Fruit fly (Drosophila melanogaster) whole organism, embryonic: Measurements from ENCODE around the gene pyd.

Experiments
- Blimp-1 ChIP-seq: fragments of 200-800 bp; sonication (Bioruptor generic); optimal IDR thresholded peaks from 3 replicates; lab custom pipeline; 2018; ENCODE audit warnings: missing biosample characterization, missing genetic modification characterization, mild to moderate bottlenecking, moderate library complexity, missing genetic modification reagents
- BtbVII ChIP-seq: fragments of 200-800 bp; sonication (Bioruptor generic); optimal IDR thresholded peaks from 3 replicates; lab custom pipeline; 2017; ENCODE audit warnings: missing biosample characterization, mild to moderate bottlenecking, missing genetic modification characterization
- CG10274 ChIP-seq: fragments of 200-800 bp; sonication (Bioruptor generic); optimal IDR thresholded peaks from 3 replicates; lab custom pipeline; 2017; ENCODE audit warnings: missing biosample characterization, mild to moderate bottlenecking, missing genetic modification characterization
- CG12769 ChIP-seq: fragments of 200-800 bp; sonication (Bioruptor generic); optimal IDR thresholded peaks from 2 replicates; lab custom pipeline; 2019; ENCODE audit warnings: missing biosample characterization, mild to moderate bottlenecking, missing genetic modification characterization, moderate library complexity
- CG12942 ChIP-seq: fragments of 200-800 bp; sonication (Bioruptor generic); optimal IDR thresholded peaks from 3 replicates; lab custom pipeline; 2016; ENCODE audit warnings: missing biosample characterization, missing genetic modification characterization
- CG15269 ChIP-seq: fragments of 200-800 bp; sonication (Bioruptor generic); optimal IDR thresholded peaks from 2 replicates; lab custom pipeline; 2018; ENCODE audit warnings: missing biosample characterization, mild to moderate bottlenecking, missing genetic modification characterization, moderate library complexity
- CG16813 ChIP-seq: fragments of 200-800 bp; sonication (Bioruptor generic); IDR thresholded peaks from 3 replicates; pipeline ENCODE4 v1.3.6; 2022; ENCODE audit warnings: missing biosample characterization, missing genetic modification characterization; ENCODE audit not compliant: partially characterized antibody
- CG1832 ChIP-seq: fragments of 200-800 bp; sonication (Bioruptor generic); optimal IDR thresholded peaks from 2 replicates; lab custom pipeline; 2017; ENCODE audit warnings: missing biosample characterization, mild to moderate bottlenecking, missing genetic modification characterization, inconsistent platforms
- CG18476 ChIP-seq: fragments of 200-800 bp; sonication (Bioruptor generic); optimal IDR thresholded peaks from 2 replicates; lab custom pipeline; 2016; ENCODE audit warnings: missing biosample characterization, mild to moderate bottlenecking, missing genetic modification characterization
- CG2712 ChIP-seq: fragments of 200-800 bp; optimal IDR thresholded peaks from 3 replicates; lab custom pipeline; 2019; ENCODE audit warnings: missing biosample characterization, mild to moderate bottlenecking, missing genetic modification characterization, moderate library complexity
- CG33557 ChIP-seq: fragments of 200-800 bp; sonication (Bioruptor generic); optimal IDR thresholded peaks from 2 replicates; lab custom pipeline; 2019; ENCODE audit warnings: missing biosample characterization, mild to moderate bottlenecking, missing genetic modification characterization, moderate library complexity
- CG34422 ChIP-seq: fragments of 200-800 bp; sonication (Bioruptor generic); IDR thresholded peaks from 3 replicates; pipeline ENCODE4 v1.3.6; 2022; ENCODE audit warnings: missing biosample characterization, missing genetic modification characterization
- CG4282 ChIP-seq: fragments of 200-800 bp; sonication (Bioruptor generic); optimal IDR thresholded peaks from 2 replicates; lab custom pipeline; 2016; ENCODE audit warnings: missing biosample characterization, missing genetic modification characterization
- CG5953 ChIP-seq: fragments of 200-800 bp; sonication (Bioruptor generic); IDR thresholded peaks from 2 replicates; pipeline ENCODE4 v1.3.6; 2022; ENCODE audit warnings: missing biosample characterization, missing genetic modification characterization
- CG8281 ChIP-seq: fragments of 200-800 bp; sonication (Bioruptor generic); optimal IDR thresholded peaks from 2 replicates; lab custom pipeline; 2018; ENCODE audit warnings: missing biosample characterization, mild to moderate bottlenecking, missing genetic modification characterization, moderate library complexity
- CG8944 ChIP-seq: fragments of 200-800 bp; sonication (Bioruptor generic); optimal IDR thresholded peaks from 3 replicates; lab custom pipeline; 2016; ENCODE audit warnings: missing biosample characterization, missing genetic modification characterization
- D ChIP-seq, 2 experiments: fragments of 200-800 bp in 1 of 2; fragments of >200 bp in 1 of 2; sonication (Bioruptor generic) in 1 of 2; optimal IDR thresholded peaks; 2 replicates in 1 of 2; 3 replicates in 1 of 2; lab custom pipeline; 2017; ENCODE audit warnings: mild to moderate bottlenecking in 1 of 2, missing biosample characterization in 1 of 2, missing genetic modification characterization in 1 of 2, missing genetic modification reagents in 1 of 2
- D19B ChIP-seq: fragments of 200-800 bp; sonication (Bioruptor generic); optimal IDR thresholded peaks from 2 replicates; lab custom pipeline; 2017; ENCODE audit warnings: missing biosample characterization, mild to moderate bottlenecking, missing genetic modification characterization
- Eip74EF ChIP-seq, 2 experiments: fragments of 200-800 bp in 1 of 2; fragments of >200 bp in 1 of 2; sonication (Bioruptor generic) in 1 of 2; optimal IDR thresholded peaks; 2 replicates each; lab custom pipeline; 2017 to 2019; ENCODE audit warnings: missing biosample characterization in 2 of 2, missing genetic modification characterization in 2 of 2, mild to moderate bottlenecking in 1 of 2, moderate library complexity in 1 of 2
- H2.0 ChIP-seq: fragments of 200-800 bp; sonication (Bioruptor generic); IDR thresholded peaks from 2 replicates; pipeline ENCODE4 v1.3.6; 2022; ENCODE audit warnings: missing biosample characterization, missing genetic modification characterization
- HLH3B ChIP-seq: fragments of 200-800 bp; sonication (Bioruptor generic); IDR thresholded peaks from 2 replicates; pipeline ENCODE4 v1.3.6; 2022; ENCODE audit warnings: missing biosample characterization, missing genetic modification characterization
- Hr3 ChIP-seq: fragments of 200-800 bp; sonication (Bioruptor generic); optimal IDR thresholded peaks from 3 replicates; lab custom pipeline; 2016; ENCODE audit warnings: missing biosample characterization, missing genetic modification characterization
- NC2β ChIP-seq: fragments of 200-800 bp; sonication (Bioruptor generic); optimal IDR thresholded peaks from 2 replicates; lab custom pipeline; 2016; ENCODE audit warnings: missing biosample characterization, missing genetic modification characterization
- NfI ChIP-seq: fragments of 200-800 bp; sonication (Bioruptor generic); optimal IDR thresholded peaks from 3 replicates; lab custom pipeline; 2018; ENCODE audit warnings: missing biosample characterization, mild to moderate bottlenecking, missing genetic modification characterization, moderate library complexity
- Optix ChIP-seq: fragments of 200-800 bp; sonication (Bioruptor generic); IDR thresholded peaks from 3 replicates; pipeline ENCODE4 v1.3.6; 2022; ENCODE audit warnings: missing biosample characterization, missing genetic modification characterization
- Six4 ChIP-seq: fragments of 200-800 bp; sonication (Bioruptor generic); optimal IDR thresholded peaks from 2 replicates; lab custom pipeline; 2016; ENCODE audit warnings: missing biosample characterization, missing genetic modification characterization
- Taf1 ChIP-seq: fragments of 200-800 bp; sonication (Bioruptor generic); IDR thresholded peaks from 2 replicates; pipeline ENCODE4 v1.3.6; 2022; ENCODE audit warnings: missing biosample characterization, missing genetic modification characterization
- Tbp ChIP-seq: fragments of >200 bp; optimal IDR thresholded peaks from 2 replicates; lab custom pipeline; 2018; ENCODE audit warnings: missing biosample characterization, missing genetic modification characterization
- Trl ChIP-seq, 3 experiments: fragments of >200 bp in 2 of 3; fragments of 200-800 bp in 1 of 3; sonication (Bioruptor generic) in 1 of 3; optimal IDR thresholded peaks; 2 replicates in 1 of 3; 3 replicates in 2 of 3; lab custom pipeline; 2016 to 2017; ENCODE audit warnings: missing biosample characterization in 1 of 3, missing genetic modification characterization in 1 of 3
- ara ChIP-seq: fragments of 200-800 bp; sonication (Bioruptor generic); IDR thresholded peaks from 2 replicates; pipeline ENCODE4 v1.3.6; 2022; ENCODE audit warnings: missing biosample characterization, missing genetic modification characterization
- bsh ChIP-seq, 2 experiments: fragments of 200-800 bp; sonication (Bioruptor generic); optimal IDR thresholded peaks; 2 replicates each; lab custom pipeline; 2017 to 2018; ENCODE audit warnings: mild to moderate bottlenecking in 2 of 2, missing biosample characterization in 2 of 2, missing genetic modification characterization in 2 of 2, moderate library complexity in 1 of 2
- caup ChIP-seq: fragments of 200-800 bp; sonication (Bioruptor generic); optimal IDR thresholded peaks from 3 replicates; lab custom pipeline; 2017; ENCODE audit warnings: missing biosample characterization, mild to moderate bottlenecking, missing genetic modification characterization, moderate library complexity; ENCODE audit not compliant: severe bottlenecking
- danr ChIP-seq: fragments of 200-800 bp; sonication (Bioruptor generic); IDR thresholded peaks from 2 replicates; pipeline ENCODE4 v1.3.6; 2022; ENCODE audit warnings: missing biosample characterization, missing genetic modification characterization
- eve ChIP-seq, 2 experiments: fragments of >200 bp; optimal IDR thresholded peaks; 2 replicates each; lab custom pipeline; 2017; ENCODE audit warnings: missing biosample characterization in 2 of 2, missing genetic modification characterization in 2 of 2
- fd96Cb ChIP-seq: fragments of 200-800 bp; sonication (Bioruptor generic); optimal IDR thresholded peaks from 2 replicates; lab custom pipeline; 2018; ENCODE audit warnings: missing biosample characterization, mild to moderate bottlenecking, missing genetic modification characterization, moderate library complexity
- ftz-f1 ChIP-seq: fragments of 200-800 bp; sonication (Bioruptor generic); optimal IDR thresholded peaks from 2 replicates; lab custom pipeline; 2016; ENCODE audit warnings: missing biosample characterization, missing genetic modification characterization
- gcm2 ChIP-seq: fragments of 200-800 bp; sonication (Bioruptor generic); optimal IDR thresholded peaks from 2 replicates; lab custom pipeline; 2016; ENCODE audit warnings: missing biosample characterization, missing genetic modification characterization
- hth ChIP-seq: fragments of >200 bp; optimal IDR thresholded peaks from 2 replicates; lab custom pipeline; 2017; ENCODE audit warnings: inconsistent platforms
- ken ChIP-seq: fragments of 200-800 bp; sonication (Bioruptor generic); IDR thresholded peaks from 3 replicates; pipeline ENCODE4 v1.3.6; 2022; ENCODE audit warnings: missing biosample characterization, missing genetic modification characterization
- kni ChIP-seq: fragments of 200-800 bp; sonication (Bioruptor generic); optimal IDR thresholded peaks from 3 replicates; lab custom pipeline; 2017; ENCODE audit warnings: mild to moderate bottlenecking, missing biosample characterization, missing genetic modification reagents, missing genetic modification characterization
- p53 ChIP-seq: fragments of 200-800 bp; sonication (Bioruptor generic); optimal IDR thresholded peaks from 2 replicates; lab custom pipeline; 2016; ENCODE audit warnings: missing biosample characterization, missing genetic modification characterization
- pb ChIP-seq: fragments of 200-800 bp; sonication (Bioruptor generic); optimal IDR thresholded peaks from 3 replicates; lab custom pipeline; 2016; ENCODE audit warnings: missing biosample characterization, missing genetic modification characterization
- peb ChIP-seq: fragments of 200-800 bp; sonication (Bioruptor generic); IDR thresholded peaks from 2 replicates; pipeline ENCODE4 v1.3.6; 2022; ENCODE audit warnings: missing biosample characterization, missing genetic modification characterization
- sima ChIP-seq: fragments of 200-800 bp; sonication (Bioruptor generic); optimal IDR thresholded peaks from 2 replicates; lab custom pipeline; 2016; ENCODE audit warnings: missing biosample characterization, missing genetic modification characterization
- sqz ChIP-seq: fragments of 200-800 bp; sonication (Bioruptor generic); optimal IDR thresholded peaks from 3 replicates; lab custom pipeline; 2018; ENCODE audit warnings: missing biosample characterization, mild to moderate bottlenecking, missing genetic modification characterization
- trem ChIP-seq: fragments of 200-800 bp; optimal IDR thresholded peaks from 3 replicates; lab custom pipeline; 2019; ENCODE audit warnings: missing biosample characterization, mild to moderate bottlenecking, missing genetic modification characterization, moderate library complexity
- wek ChIP-seq: fragments of 200-800 bp; sonication (Bioruptor generic); optimal IDR thresholded peaks from 3 replicates; lab custom pipeline; 2018; ENCODE audit warnings: missing biosample characterization, mild to moderate bottlenecking, missing genetic modification characterization, moderate library complexity
- zf30C ChIP-seq: fragments of 200-800 bp; sonication (Bioruptor generic); optimal IDR thresholded peaks from 3 replicates; lab custom pipeline; 2018; ENCODE audit warnings: missing biosample characterization, mild to moderate bottlenecking, missing genetic modification characterization

The pyd gene

DNA sequence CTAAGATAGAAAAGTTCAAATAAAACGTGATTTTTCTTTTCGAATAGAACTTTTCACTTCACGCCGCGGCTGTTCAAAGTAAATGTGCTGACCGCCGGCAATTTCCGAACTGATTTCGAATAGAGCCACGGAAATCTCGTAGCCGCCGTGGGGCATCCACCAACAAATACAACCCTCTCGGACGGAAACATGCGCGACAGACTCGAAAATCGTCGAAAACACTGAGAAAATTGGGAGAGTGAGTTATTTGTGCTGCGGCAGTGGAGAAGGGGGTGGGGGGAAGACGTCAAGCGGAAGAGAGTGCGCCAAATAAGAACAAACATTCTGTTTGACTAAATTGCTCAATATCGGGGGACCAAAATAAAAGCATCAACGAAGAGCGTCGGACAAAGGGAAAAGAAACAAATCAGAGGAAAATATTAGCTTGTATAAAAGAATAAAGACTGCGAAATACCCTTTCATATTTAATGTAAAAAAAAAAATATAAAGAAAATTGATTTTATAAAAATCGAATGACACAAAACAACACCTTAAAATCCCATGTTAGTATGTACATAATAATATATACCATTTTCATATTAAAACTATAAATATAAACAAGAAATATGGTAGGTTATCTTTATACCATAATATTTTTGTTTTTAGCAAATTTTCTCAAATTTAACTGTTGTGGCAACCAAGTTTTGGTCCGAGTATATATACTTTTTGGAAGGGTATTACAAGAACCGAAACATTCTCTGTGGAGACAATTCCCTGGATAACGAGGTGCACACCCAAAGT, 64.2 kb downstream of the pyd start (continued):
- no peak for TF ChIP-seq danr
- peak; percentile 76 for TF ChIP-seq CG2712
- TF ChIP-seq Eip74EF (GFP tag; optimal IDR thresholded peaks at IDR 0.05; lab: Kevin White, UChicago), result peak in 1 of 2 experiments; percentile 72
- no peak for TF ChIP-seq kni (GFP tag; lab: Kevin White, UChicago)
- peak; percentile 63 for TF ChIP-seq fd96Cb (tag; lab: Kevin White, UChicago)
- no peak for TF ChIP-seq CG8944 (GFP tag; lab: Kevin White, UChicago)
- TF ChIP-seq ken (GFP tag; lab: Robert Waterston, UW), result no peak
- TF ChIP-seq hth, result no peak
- TF ChIP-seq pb (GFP tag; lab: Kevin White, UChicago), result no peak
- peak; percentile 55 for TF ChIP-seq Six4 (GFP tag; lab: Kevin White, UChicago)
- TF ChIP-seq sima, result no peak
- TF ChIP-seq CG5953 (GFP tag; lab: Robert Waterston, UW), result no peak
- peak; percentile 11 for TF ChIP-seq CG8281 (tag; lab: Kevin White, UChicago)
- no peak for TF ChIP-seq NC2β (GFP tag; lab: Kevin White, UChicago)
- TF ChIP-seq ftz-f1, result no peak
- no peak for TF ChIP-seq CG34422 (GFP tag; lab: Robert Waterston, UW)
- TF ChIP-seq gcm2 (GFP tag; lab: Kevin White, UChicago), result no peak
- no peak for TF ChIP-seq CG10274
- no peak for TF ChIP-seq D (optimal IDR thresholded peaks at IDR 0.05; lab: Kevin White, UChicago)
- peak; percentile 60 for TF ChIP-seq D (GFP tag; optimal IDR thresholded peaks at IDR 0.05; lab: Kevin White, UChicago)
- no peak for TF ChIP-seq p53 (GFP tag; lab: Kevin White, UChicago)
- TF ChIP-seq CG12942, result no peak
- TF ChIP-seq CG4282 (GFP tag; lab: Kevin White, UChicago), result no peak
- TF ChIP-seq CG18476 (GFP tag; lab: Kevin White, UChicago), result peak; percentile 55
- no peak for TF ChIP-seq HLH3B
- TF ChIP-seq CG33557, result peak; percentile 69
- peak; percentile 59 for TF ChIP-seq CG12769
- TF ChIP-seq peb, result no peak
- no peak for TF ChIP-seq wek
- peak; percentile 19 for TF ChIP-seq sqz (GFP tag; lab: Kevin White, UChicago)
- peak; percentile 82 for TF ChIP-seq zf30C (GFP tag; lab: Kevin White, UChicago)
- no peak for TF ChIP-seq BtbVII (GFP tag; lab: Kevin White, UChicago)
- TF ChIP-seq Blimp-1 (GFP tag; lab: Kevin White, UChicago), result peak; percentile 78
- TF ChIP-seq eve (GFP tag; optimal IDR thresholded peaks at IDR 0.05; lab: Kevin White, UChicago), result no peak
- peak; percentile 15 for TF ChIP-seq NfI (GFP tag; lab: Kevin White, UChicago)
- no peak for TF ChIP-seq Optix (GFP tag; lab: Robert Waterston, UW)
- TF ChIP-seq Tbp (GFP tag; lab: Kevin White, UChicago), result no peak
- no peak for TF ChIP-seq CG16813
- peak; percentile 29 for TF ChIP-seq D19B (GFP tag; lab: Kevin White, UChicago)
- no peak for TF ChIP-seq caup (GFP tag; lab: Kevin White, UChicago)
- peak; percentile 73 for TF ChIP-seq CG15269
- TF ChIP-seq H2.0, result no peak
- no peak for TF ChIP-seq Taf1 (GFP tag; lab: Robert Waterston, UW)
- no peak for TF ChIP-seq CG1832 (GFP tag; lab: Kevin White, UChicago)
- peak in 1 of 2 experiments; percentile 80 for TF ChIP-seq bsh (GFP tag; optimal IDR thresholded peaks at IDR 0.05; lab: Kevin White, UChicago)
- peak; percentile 68 for TF ChIP-seq Hr3 (GFP tag; lab: Kevin White, UChicago)
- peak; percentile 8; the same call in 1 of the 2 replicates for TF ChIP-seq ara (GFP tag; lab: Robert Waterston, UW)
- TF ChIP-seq trem (tag; lab: Kevin White, UChicago), result peak; percentile 32
- peak in 1 of 2 experiments; percentile 10 for TF ChIP-seq Trl (optimal IDR thresholded peaks at IDR 0.05; lab: Kevin White, UChicago)
- no peak for TF ChIP-seq Trl (GFP tag; optimal IDR thresholded peaks at IDR 0.05; lab: Kevin White, UChicago)
